Fruit fly (Drosophila melanogaster) whole organism, embryonic: ENCODE results near the gene Spc105R.
A peak's percentile ranks its signal among the peaks of the same experiment; 100 is the strongest.

Source experiments
- Abd-B ChIP-seq: fragments of 200-800 bp; sonication (Bioruptor generic); optimal IDR thresholded peaks from 2 replicates; lab custom pipeline; 2018; ENCODE audit warnings: missing biosample characterization, mild to moderate bottlenecking, missing genetic modification characterization, moderate library complexity
- Ada2b ChIP-seq: fragments of 200-800 bp; sonication (Bioruptor generic); IDR thresholded peaks from 2 replicates; pipeline ENCODE4 v1.3.6; 2022; ENCODE audit warnings: missing biosample characterization, missing genetic modification characterization
- CG10209 ChIP-seq: fragments of 200-800 bp; sonication (Bioruptor generic); optimal IDR thresholded peaks from 3 replicates; lab custom pipeline; 2017; ENCODE audit warnings: missing biosample characterization, mild to moderate bottlenecking, missing genetic modification characterization, missing genetic modification reagents
- CG11723 ChIP-seq: fragments of 200-800 bp; sonication (Bioruptor generic); optimal IDR thresholded peaks from 2 replicates; lab custom pipeline; 2017; ENCODE audit warnings: missing biosample characterization, mild to moderate bottlenecking, missing genetic modification characterization
- CG12769 ChIP-seq: fragments of 200-800 bp; sonication (Bioruptor generic); optimal IDR thresholded peaks from 2 replicates; lab custom pipeline; 2019; ENCODE audit warnings: missing biosample characterization, mild to moderate bottlenecking, missing genetic modification characterization, moderate library complexity
- CG16779 ChIP-seq: fragments of 200-800 bp; sonication (Bioruptor generic); IDR thresholded peaks from 2 replicates; pipeline ENCODE4 v1.3.6; 2022; ENCODE audit warnings: missing biosample characterization, missing genetic modification characterization
- CG17328 ChIP-seq: fragments of 200-800 bp; sonication (Bioruptor generic); IDR thresholded peaks from 2 replicates; pipeline ENCODE4 v1.3.6; 2022; ENCODE audit warnings: missing biosample characterization, missing genetic modification characterization
- CG1792 ChIP-seq: fragments of 200-800 bp; sonication (Bioruptor generic); optimal IDR thresholded peaks from 2 replicates; lab custom pipeline; 2016; ENCODE audit warnings: missing biosample characterization, missing genetic modification characterization
- CG18619 ChIP-seq: fragments of 200-800 bp; sonication (Bioruptor generic); optimal IDR thresholded peaks from 3 replicates; lab custom pipeline; 2017; ENCODE audit warnings: missing biosample characterization, mild to moderate bottlenecking, missing genetic modification characterization
- CG2116 ChIP-seq: fragments of 200-800 bp; sonication (Bioruptor generic); optimal IDR thresholded peaks from 3 replicates; lab custom pipeline; 2018; ENCODE audit warnings: missing biosample characterization, mild to moderate bottlenecking, missing genetic modification characterization
- CG3407 ChIP-seq: fragments of 200-800 bp; sonication (Bioruptor generic); optimal IDR thresholded peaks from 2 replicates; lab custom pipeline; 2018; ENCODE audit warnings: missing biosample characterization, mild to moderate bottlenecking, missing genetic modification characterization
- CrebB ChIP-seq: fragments of 200-800 bp; sonication (Bioruptor generic); optimal IDR thresholded peaks from 3 replicates; lab custom pipeline; 2018; ENCODE audit warnings: missing biosample characterization, mild to moderate bottlenecking, missing genetic modification characterization
- Dad ChIP-seq: fragments of 200-800 bp; sonication (Bioruptor generic); optimal IDR thresholded peaks from 3 replicates; lab custom pipeline; 2016; ENCODE audit warnings: missing biosample characterization, missing genetic modification characterization
- ERR ChIP-seq: fragments of 200-800 bp; sonication (Bioruptor generic); optimal IDR thresholded peaks from 2 replicates; lab custom pipeline; 2016; ENCODE audit warnings: missing biosample characterization, missing genetic modification characterization
- HLH4C ChIP-seq: fragments of 200-800 bp; sonication (Bioruptor generic); IDR thresholded peaks from 3 replicates; pipeline ENCODE4 v1.3.6; 2022; ENCODE audit warnings: missing biosample characterization, missing genetic modification characterization; ENCODE audit not compliant: partially characterized antibody
- Hr51 ChIP-seq, 2 experiments: fragments of 200-800 bp; sonication (Bioruptor generic); optimal IDR thresholded peaks; 2 replicates in 1 of 2; 3 replicates in 1 of 2; lab custom pipeline; 2016 to 2018; ENCODE audit warnings: missing biosample characterization in 2 of 2, missing genetic modification characterization in 2 of 2, mild to moderate bottlenecking in 1 of 2, moderate library complexity in 1 of 2
- Hsf ChIP-seq: fragments of 200-800 bp; sonication (Bioruptor generic); optimal IDR thresholded peaks from 3 replicates; lab custom pipeline; 2016; ENCODE audit warnings: missing biosample characterization, missing genetic modification characterization
- Mad ChIP-seq: fragments of 200-800 bp; sonication (Bioruptor generic); optimal IDR thresholded peaks from 2 replicates; lab custom pipeline; 2016; ENCODE audit warnings: missing biosample characterization, missing genetic modification characterization
- NC2β ChIP-seq: fragments of 200-800 bp; sonication (Bioruptor generic); optimal IDR thresholded peaks from 2 replicates; lab custom pipeline; 2016; ENCODE audit warnings: missing biosample characterization, missing genetic modification characterization
- PHDP ChIP-seq: fragments of 200-800 bp; sonication (Bioruptor generic); optimal IDR thresholded peaks from 3 replicates; lab custom pipeline; 2018; ENCODE audit warnings: missing biosample characterization, mild to moderate bottlenecking, missing genetic modification characterization, moderate library complexity
- Ptx1 ChIP-seq: fragments of 200-800 bp; sonication (Bioruptor generic); IDR thresholded peaks from 2 replicates; pipeline ENCODE4 v1.3.6; 2022; ENCODE audit warnings: missing biosample characterization, missing genetic modification characterization
- Scr ChIP-seq: fragments of 200-800 bp; sonication (Bioruptor generic); IDR thresholded peaks from 2 replicates; pipeline ENCODE4 v1.3.6; 2022; ENCODE audit warnings: missing biosample characterization, missing genetic modification characterization; ENCODE audit not compliant: partially characterized antibody
- Six4 ChIP-seq: fragments of 200-800 bp; sonication (Bioruptor generic); optimal IDR thresholded peaks from 2 replicates; lab custom pipeline; 2016; ENCODE audit warnings: missing biosample characterization, missing genetic modification characterization
- Spps ChIP-seq: fragments of 200-800 bp; sonication (Bioruptor generic); optimal IDR thresholded peaks from 2 replicates; lab custom pipeline; 2018; ENCODE audit warnings: missing biosample characterization, mild to moderate bottlenecking, missing genetic modification characterization
- Sry-β ChIP-seq: fragments of 200-800 bp; sonication (Bioruptor generic); optimal IDR thresholded peaks from 2 replicates; lab custom pipeline; 2018; ENCODE audit warnings: missing biosample characterization, mild to moderate bottlenecking, missing genetic modification characterization, moderate library complexity
- Sry-δ ChIP-seq: fragments of 200-800 bp; sonication (Bioruptor generic); optimal IDR thresholded peaks from 2 replicates; lab custom pipeline; 2016; ENCODE audit warnings: missing biosample characterization, missing genetic modification characterization
- YL-1 ChIP-seq: fragments of 200-800 bp; sonication (Bioruptor generic); optimal IDR thresholded peaks from 3 replicates; lab custom pipeline; 2017; ENCODE audit warnings: missing biosample characterization, mild to moderate bottlenecking, missing genetic modification characterization
- ara ChIP-seq: fragments of 200-800 bp; sonication (Bioruptor generic); IDR thresholded peaks from 2 replicates; pipeline ENCODE4 v1.3.6; 2022; ENCODE audit warnings: missing biosample characterization, missing genetic modification characterization
- bcd ChIP-seq: fragments of 200-800 bp; sonication (Bioruptor generic); optimal IDR thresholded peaks from 2 replicates; lab custom pipeline; 2017; ENCODE audit warnings: missing biosample characterization, mild to moderate bottlenecking, missing genetic modification characterization
- crc ChIP-seq: fragments of 200-800 bp; sonication (Bioruptor generic); optimal IDR thresholded peaks from 2 replicates; lab custom pipeline; 2016; ENCODE audit warnings: missing biosample characterization, missing genetic modification characterization
- esg ChIP-seq: fragments of 200-800 bp; sonication (Bioruptor generic); conservative IDR thresholded peaks from 2 replicates; pipeline ENCODE4 v1.3.6; 2022; ENCODE audit warnings: missing biosample characterization, missing genetic modification characterization
- jing ChIP-seq: fragments of 200-800 bp; sonication (Bioruptor generic); optimal IDR thresholded peaks from 2 replicates; lab custom pipeline; 2018; ENCODE audit warnings: missing biosample characterization, mild to moderate bottlenecking, missing genetic modification characterization
- kni ChIP-seq: fragments of 200-800 bp; sonication (Bioruptor generic); optimal IDR thresholded peaks from 3 replicates; lab custom pipeline; 2017; ENCODE audit warnings: mild to moderate bottlenecking, missing biosample characterization, missing genetic modification reagents, missing genetic modification characterization
- lbe ChIP-seq: fragments of 200-800 bp; sonication (Bioruptor generic); optimal IDR thresholded peaks from 2 replicates; lab custom pipeline; 2016; ENCODE audit warnings: missing biosample characterization, mild to moderate bottlenecking, missing genetic modification characterization
- mam ChIP-seq: fragments of 200-800 bp; sonication (Bioruptor generic); optimal IDR thresholded peaks from 3 replicates; lab custom pipeline; 2016; ENCODE audit warnings: missing biosample characterization, missing genetic modification characterization
- nau ChIP-seq: fragments of 200-800 bp; sonication (Bioruptor generic); optimal IDR thresholded peaks from 3 replicates; lab custom pipeline; 2017; ENCODE audit warnings: missing biosample characterization, mild to moderate bottlenecking, missing genetic modification characterization, missing genetic modification reagents
- odd ChIP-seq: fragments of 200-800 bp; sonication (Bioruptor generic); optimal IDR thresholded peaks from 2 replicates; lab custom pipeline; 2017; ENCODE audit warnings: missing biosample characterization, mild to moderate bottlenecking, missing genetic modification characterization
- otp ChIP-seq: fragments of 200-800 bp; sonication (Bioruptor generic); IDR thresholded peaks from 3 replicates; pipeline ENCODE4, ENCODE4 v1.3.6; 2022; ENCODE audit warnings: missing biosample characterization, missing genetic modification characterization
- rib ChIP-seq: fragments of 200-800 bp; sonication (Bioruptor generic); IDR thresholded peaks from 2 replicates; pipeline ENCODE4 v1.3.6; 2022; ENCODE audit warnings: missing biosample characterization, missing genetic modification characterization
- row ChIP-seq: fragments of 200-800 bp; sonication (Bioruptor generic); IDR thresholded peaks from 3 replicates; pipeline ENCODE4 v1.3.6; 2022; ENCODE audit warnings: missing biosample characterization, missing genetic modification characterization
- sc ChIP-seq, 3 experiments: fragments of >200 bp in 2 of 3; fragments of 200-800 bp in 1 of 3; sonication (Bioruptor generic) in 1 of 3; optimal IDR thresholded peaks; 2 replicates in 2 of 3; 3 replicates in 1 of 3; lab custom pipeline; 2017; ENCODE audit warnings: mild to moderate bottlenecking in 1 of 3, missing biosample characterization in 1 of 3, missing genetic modification characterization in 1 of 3, missing genetic modification reagents in 1 of 3
- slou ChIP-seq: fragments of 200-800 bp; sonication (Bioruptor generic); optimal IDR thresholded peaks from 3 replicates; lab custom pipeline; 2016; ENCODE audit warnings: missing biosample characterization, missing genetic modification characterization
- sna ChIP-seq: fragments of 200-800 bp; sonication (Bioruptor generic); IDR thresholded peaks from 2 replicates; pipeline ENCODE4 v1.3.6; 2022; ENCODE audit warnings: missing biosample characterization, missing genetic modification characterization; ENCODE audit not compliant: partially characterized antibody
- stc ChIP-seq: fragments of 200-800 bp; sonication (Bioruptor generic); IDR thresholded peaks from 2 replicates; pipeline ENCODE4 v1.3.6; 2022; ENCODE audit warnings: missing biosample characterization, missing genetic modification characterization
- tll ChIP-seq, 2 experiments: fragments of 200-800 bp in 1 of 2; fragments of >200 bp in 1 of 2; sonication (Bioruptor generic) in 1 of 2; optimal IDR thresholded peaks; 2 replicates each; lab custom pipeline; 2017 to 2019; ENCODE audit warnings: missing biosample characterization in 2 of 2, missing genetic modification characterization in 2 of 2, mild to moderate bottlenecking in 1 of 2, moderate library complexity in 1 of 2
- wor ChIP-seq: fragments of 200-800 bp; sonication (Bioruptor generic); IDR thresholded peaks from 2 replicates; pipeline ENCODE4 v1.3.6; 2022; ENCODE audit warnings: missing biosample characterization, missing genetic modification characterization
- zf30C ChIP-seq: fragments of 200-800 bp; sonication (Bioruptor generic); optimal IDR thresholded peaks from 3 replicates; lab custom pipeline; 2018; ENCODE audit warnings: missing biosample characterization, mild to moderate bottlenecking, missing genetic modification characterization
- zfh2 ChIP-seq: fragments of 200-800 bp; sonication (Bioruptor generic); optimal IDR thresholded peaks from 2 replicates; lab custom pipeline; 2016; ENCODE audit warnings: missing biosample characterization, missing genetic modification characterization

Gene Spc105R

dm6 chr3L:20784812-20785671, 15.2 kb upstream of the Spc105R start (continued):
- TF ChIP-seq esg (GFP tag; lab: Robert Waterston, UW) (no peak), Ptx1 (no peak), CG1792 (GFP tag; lab: Kevin White, UChicago) (no peak), Spps (tag; lab: Kevin White, UChicago) (no peak), CG11723 (no peak), CG17328 (GFP tag; lab: Robert Waterston, UW) (no peak), CG3407 (GFP tag; lab: Kevin White, UChicago) (no peak), YL-1 (peak; percentile 9), tll (GFP tag; optimal IDR thresholded peaks at IDR 0.05; lab: Kevin White, UChicago) (no peak), NC2β (GFP tag; lab: Kevin White, UChicago) (peak; percentile 48), HLH4C (GFP tag; lab: Robert Waterston, UW) (no peak; the same call in 2 of the 3 replicates), stc (GFP tag; lab: Robert Waterston, UW) (peak; percentile 25; the same call in 1 of the 2 replicates), ara (no peak; the same call in 1 of the 2 replicates), rib (GFP tag; lab: Robert Waterston, UW) (peak; percentile 49; the same call in 1 of the 2 replicates), jing (GFP tag; lab: Kevin White, UChicago) (no peak), nau (GFP tag; lab: Kevin White, UChicago) (no peak), Sry-δ (peak; percentile 18), otp (peak; percentile 53; the same call in 1 of the 3 replicates), CG10209 (GFP tag; lab: Kevin White, UChicago) (peak; percentile 12), sc (optimal IDR thresholded peaks at IDR 0.05; lab: Kevin White, UChicago) (no peak), sc (GFP tag; optimal IDR thresholded peaks at IDR 0.05; lab: Kevin White, UChicago) (no peak), Hsf (peak; percentile 16), zfh2 (no peak), Six4 (peak; percentile 18), mam (GFP tag; lab: Kevin White, UChicago) (peak; percentile 14), zf30C (GFP tag; lab: Kevin White, UChicago) (no peak), CG18619 (peak; percentile 41), PHDP (tag; lab: Kevin White, UChicago) (peak; percentile 10), row (GFP tag; lab: Robert Waterston, UW) (peak; percentile 93), CrebB (tag; lab: Kevin White, UChicago) (no peak), sna (GFP tag; lab: Robert Waterston, UW) (peak; percentile 45), Scr (GFP tag; lab: Robert Waterston, UW) (peak; percentile 9; the same call in 1 of the 2 replicates), wor (GFP tag; lab: Robert Waterston, UW) (no peak), CG16779 (GFP tag; lab: Robert Waterston, UW) (no peak), Abd-B (peak; percentile 33), Mad (no peak), bcd (GFP tag; lab: Kevin White, UChicago) (peak; percentile 24), CG2116 (peak; percentile 46), CG12769 (peak; percentile 33), Ada2b (GFP tag; lab: Robert Waterston, UW) (no peak), Sry-β (GFP tag; lab: Kevin White, UChicago) (peak; percentile 100), ERR (GFP tag; lab: Kevin White, UChicago) (no peak), odd (GFP tag; lab: Kevin White, UChicago) (peak; percentile 40), lbe (peak; percentile 4), Dad (no peak), Hr51 (GFP tag; optimal IDR thresholded peaks at IDR 0.05; lab: Kevin White, UChicago) (peak; percentile 50 to 58), crc (GFP tag; lab: Kevin White, UChicago) (no peak), kni (peak; percentile 89), slou (GFP tag; lab: Kevin White, UChicago) (no peak)
